Worm (Caenorhabditis elegans): ENCODE data around the gene scav-4.

- no peak for TF ChIP-seq ceh-13 (GFP tag; optimal IDR thresholded peaks at IDR 0.05)
- no peak for TF ChIP-seq ama-1 (optimal IDR thresholded peaks at IDR 0.05)
Observed at ce11 chrX:12976774-12977173, 4.8 kb upstream of the scav-4 start, which contains the start of the genes F11C1.4 and F11C1.10.
